Fruit fly (Drosophila melanogaster): ENCODE results near the gene CG5653.

Gene CG5653

dm6 chr3L:8925679-8926078, 40.5 kb downstream of the CG5653 start (continued):
- TF ChIP-seq tll (GFP tag; optimal IDR thresholded peaks at IDR 0.05) (no peak), CG15696 (tag; optimal IDR thresholded peaks at IDR 0.05) (peak; percentile 33), Med (GFP tag) (peak; percentile 54), CG12071 (GFP tag; optimal IDR thresholded peaks at IDR 0.05) (no peak), Sox102F (GFP tag; optimal IDR thresholded peaks at IDR 0.05) (peak; percentile 40), CG9609 (GFP tag; optimal IDR thresholded peaks at IDR 0.05) (no peak), CG15011 (GFP tag; optimal IDR thresholded peaks at IDR 0.05) (no peak), CG1603 (tag; optimal IDR thresholded peaks at IDR 0.05) (peak; percentile 14), sr (GFP tag; IDR thresholded peaks at IDR 0.05) (no peak), HHEX (GFP tag; optimal IDR thresholded peaks at IDR 0.05) (peak; percentile 28), CG30020 (tag; optimal IDR thresholded peaks at IDR 0.05) (no peak), grn (GFP tag; optimal IDR thresholded peaks at IDR 0.05) (peak; percentile 22), sens (GFP tag) (peak; percentile 85), ara (GFP tag; IDR thresholded peaks at IDR 0.05) (peak; percentile 69)

dm6 chr3L:8924999-8925398, 41.2 kb downstream of the CG5653 start:
- TF ChIP-seq ase (GFP tag; IDR thresholded peaks at IDR 0.05): no peak
- TF ChIP-seq CG10959 (GFP tag; IDR thresholded peaks at IDR 0.05): no peak
- no peak for TF ChIP-seq bowl (GFP tag; IDR thresholded peaks at IDR 0.05)
- TF ChIP-seq tap (tag; optimal IDR thresholded peaks at IDR 0.05): peak; percentile 4
- 0 out of 3 replicates have a peak, but pooled peaks have one; percentile 40 for TF ChIP-seq otp (GFP tag; IDR thresholded peaks at IDR 0.05)
- no peak for TF ChIP-seq fu2 (GFP tag; optimal IDR thresholded peaks at IDR 0.05)
- peak; percentile 90 for TF ChIP-seq Blimp-1 (GFP tag; optimal IDR thresholded peaks at IDR 0.05)
- TF ChIP-seq cg (GFP tag; optimal IDR thresholded peaks at IDR 0.05): peak; percentile 46
- TF ChIP-seq eyg (GFP tag; optimal IDR thresholded peaks at IDR 0.05): no peak
- no peak for TF ChIP-seq CG7357 (GFP tag; IDR thresholded peaks at IDR 0.05)
- 0 out of 3 replicates have a peak, but pooled peaks have one; percentile 18 for TF ChIP-seq z (GFP tag; IDR thresholded peaks at IDR 0.05)
- no peak for TF ChIP-seq CG31224 (GFP tag; IDR thresholded peaks at IDR 0.05)
- no peak for TF ChIP-seq CG10274 (GFP tag; optimal IDR thresholded peaks at IDR 0.05)
- no peak for TF ChIP-seq NfI (GFP tag; optimal IDR thresholded peaks at IDR 0.05)
- TF ChIP-seq CG14710 (tag; optimal IDR thresholded peaks at IDR 0.05): peak; percentile 9
- peak; percentile 9 for TF ChIP-seq pros (GFP tag; optimal IDR thresholded peaks at IDR 0.05)
- TF ChIP-seq kni (GFP tag; optimal IDR thresholded peaks at IDR 0.05): peak; percentile 30
- TF ChIP-seq Med (GFP tag): peak; percentile 23
- TF ChIP-seq caup (GFP tag; optimal IDR thresholded peaks at IDR 0.05; ENCODE audit: severe bottlenecking): no peak
- peak; percentile 15; the same call in 1 of the 2 replicates for TF ChIP-seq CG4360 (GFP tag; IDR thresholded peaks at IDR 0.05)

dm6 chr3L:8924417-8924913, 41.7 kb downstream of the CG5653 start:
- TF ChIP-seq Med (GFP tag) (peak; percentile 37), Hr51 (GFP tag; optimal IDR thresholded peaks at IDR 0.05) (peak in 1 of 2 experiments; percentile 8), sens (GFP tag) (peak; percentile 68), CG13123 (GFP tag; optimal IDR thresholded peaks at IDR 0.05) (no peak), hkb (optimal IDR thresholded peaks at IDR 0.05) (no peak), hkb (GFP tag; IDR thresholded peaks at IDR 0.05) (0 out of 2 replicates have a peak, but pooled peaks have one; percentile 34), Drgx (GFP tag; IDR thresholded peaks at IDR 0.05) (peak; percentile 49)
